Fruit fly (Drosophila melanogaster) whole organism, embryonic: ENCODE measurements around the gene Tnpo.

Experiments
- Ada2b ChIP-seq: fragments of 200-800 bp; sonication (Bioruptor generic); IDR thresholded peaks from 2 replicates; pipeline ENCODE4 v1.3.6; 2022; ENCODE audit warnings: missing biosample characterization, missing genetic modification characterization
- Aef1 ChIP-seq: fragments of 200-800 bp; sonication (Bioruptor generic); IDR thresholded peaks from 3 replicates; pipeline ENCODE4 v1.3.6; 2022; ENCODE audit warnings: missing biosample characterization, missing genetic modification characterization
- Asciz ChIP-seq: fragments of 200-800 bp; sonication (Bioruptor generic); optimal IDR thresholded peaks from 2 replicates; lab custom pipeline; 2017; ENCODE audit warnings: missing biosample characterization, mild to moderate bottlenecking, missing genetic modification characterization, missing genetic modification reagents
- CG10267 ChIP-seq: fragments of 200-800 bp; sonication (Bioruptor generic); optimal IDR thresholded peaks from 2 replicates; lab custom pipeline; 2018; ENCODE audit warnings: missing biosample characterization, mild to moderate bottlenecking, missing genetic modification characterization, moderate library complexity
- CG11695 ChIP-seq: fragments of 200-800 bp; sonication (Bioruptor generic); IDR thresholded peaks from 3 replicates; pipeline ENCODE4 v1.3.6; 2022; ENCODE audit warnings: missing biosample characterization, missing genetic modification characterization
- CG12155 ChIP-seq: fragments of 200-800 bp; sonication (Bioruptor generic); optimal IDR thresholded peaks from 3 replicates; lab custom pipeline; 2016; ENCODE audit warnings: missing biosample characterization, missing genetic modification characterization
- CG15011 ChIP-seq: fragments of 200-800 bp; sonication (Bioruptor generic); optimal IDR thresholded peaks from 3 replicates; lab custom pipeline; 2018; ENCODE audit warnings: missing biosample characterization, mild to moderate bottlenecking, missing genetic modification characterization
- CG15479 ChIP-seq: fragments of 200-800 bp; sonication (Bioruptor generic); optimal IDR thresholded peaks from 3 replicates; lab custom pipeline; 2019; ENCODE audit warnings: missing biosample characterization, mild to moderate bottlenecking, missing genetic modification characterization, moderate library complexity
- CG1602 ChIP-seq: fragments of 200-800 bp; sonication (Bioruptor generic); optimal IDR thresholded peaks from 3 replicates; lab custom pipeline; 2016; ENCODE audit warnings: missing biosample characterization, missing genetic modification characterization
- CG17359 ChIP-seq: fragments of 200-800 bp; sonication (Bioruptor generic); optimal IDR thresholded peaks from 3 replicates; lab custom pipeline; 2018; ENCODE audit warnings: missing biosample characterization, mild to moderate bottlenecking, missing genetic modification characterization, moderate library complexity
- CG17361 ChIP-seq: fragments of 200-800 bp; sonication (Bioruptor generic); IDR thresholded peaks from 3 replicates; pipeline ENCODE4 v1.3.6; 2022; ENCODE audit warnings: missing biosample characterization, missing genetic modification characterization
- CG17829 ChIP-seq: fragments of 200-800 bp; optimal IDR thresholded peaks from 2 replicates; lab custom pipeline; 2019; ENCODE audit warnings: missing biosample characterization, mild to moderate bottlenecking, missing genetic modification characterization, moderate library complexity
- CG18619 ChIP-seq: fragments of 200-800 bp; sonication (Bioruptor generic); optimal IDR thresholded peaks from 3 replicates; lab custom pipeline; 2017; ENCODE audit warnings: missing biosample characterization, mild to moderate bottlenecking, missing genetic modification characterization
- CG4424 ChIP-seq: fragments of 200-800 bp; sonication (Bioruptor generic); optimal IDR thresholded peaks from 3 replicates; lab custom pipeline; 2016; ENCODE audit warnings: missing biosample characterization, missing genetic modification characterization
- CG4730 ChIP-seq: fragments of 200-800 bp; sonication (Bioruptor generic); IDR thresholded peaks from 2 replicates; pipeline ENCODE4 v1.3.6; 2022; ENCODE audit warnings: missing biosample characterization, missing genetic modification characterization
- CG6254 ChIP-seq: fragments of 200-800 bp; sonication (Bioruptor generic); optimal IDR thresholded peaks from 3 replicates; lab custom pipeline; 2017; ENCODE audit warnings: mild to moderate bottlenecking, missing biosample characterization, missing genetic modification reagents, missing genetic modification characterization
- CG6272 ChIP-seq: fragments of 200-800 bp; sonication (Bioruptor generic); IDR thresholded peaks from 2 replicates; pipeline ENCODE4 v1.3.6; 2022; ENCODE audit warnings: missing biosample characterization, missing genetic modification characterization
- CG6854 ChIP-seq: fragments of 200-800 bp; sonication (Bioruptor generic); optimal IDR thresholded peaks from 3 replicates; lab custom pipeline; 2017; ENCODE audit warnings: missing biosample characterization, mild to moderate bottlenecking, missing genetic modification characterization
- CG8478 ChIP-seq: fragments of >200 bp; optimal IDR thresholded peaks from 2 replicates; lab custom pipeline; 2018
- Dek ChIP-seq: fragments of 200-800 bp; sonication (Bioruptor generic); optimal IDR thresholded peaks from 3 replicates; lab custom pipeline; 2019; ENCODE audit warnings: missing biosample characterization, mild to moderate bottlenecking, missing genetic modification characterization, moderate library complexity
- Drgx ChIP-seq: fragments of 200-800 bp; sonication (Bioruptor generic); IDR thresholded peaks from 2 replicates; pipeline ENCODE4 v1.3.6; 2022; ENCODE audit warnings: missing biosample characterization, missing genetic modification characterization
- H15 ChIP-seq: fragments of 200-800 bp; sonication (Bioruptor generic); IDR thresholded peaks from 3 replicates; pipeline ENCODE4 v1.3.6; 2022; ENCODE audit warnings: missing biosample characterization, missing genetic modification characterization
- Hmr ChIP-seq: fragments of 200-800 bp; sonication (Bioruptor generic); optimal IDR thresholded peaks from 3 replicates; lab custom pipeline; 2017; ENCODE audit warnings: mild to moderate bottlenecking, missing biosample characterization, missing genetic modification reagents, missing genetic modification characterization
- Hr51 ChIP-seq, 2 experiments: fragments of 200-800 bp; sonication (Bioruptor generic); optimal IDR thresholded peaks; 2 replicates in 1 of 2; 3 replicates in 1 of 2; lab custom pipeline; 2016 to 2018; ENCODE audit warnings: missing biosample characterization in 2 of 2, missing genetic modification characterization in 2 of 2, mild to moderate bottlenecking in 1 of 2, moderate library complexity in 1 of 2
- Kr ChIP-seq: fragments of 200-800 bp; sonication (Bioruptor generic); optimal IDR thresholded peaks from 2 replicates; lab custom pipeline; 2017; ENCODE audit warnings: missing biosample characterization, mild to moderate bottlenecking, missing genetic modification characterization
- Max ChIP-seq: fragments of 200-800 bp; sonication (Bioruptor generic); optimal IDR thresholded peaks from 2 replicates; lab custom pipeline; 2016; ENCODE audit warnings: missing biosample characterization, mild to moderate bottlenecking, missing genetic modification characterization
- Meics ChIP-seq: fragments of 200-800 bp; sonication (Bioruptor generic); optimal IDR thresholded peaks from 2 replicates; lab custom pipeline; 2017; ENCODE audit warnings: missing biosample characterization, mild to moderate bottlenecking, missing genetic modification characterization
- Oaz ChIP-seq: fragments of 200-800 bp; sonication (Bioruptor generic); IDR thresholded peaks from 2 replicates; pipeline ENCODE4 v1.3.6; 2022; ENCODE audit warnings: missing biosample characterization, missing genetic modification characterization
- Rfx ChIP-seq: fragments of 200-800 bp; sonication (Bioruptor generic); IDR thresholded peaks from 2 replicates; pipeline ENCODE4 v1.3.6; 2022; ENCODE audit warnings: missing biosample characterization, missing genetic modification characterization
- Vsx1 ChIP-seq: fragments of 200-800 bp; sonication (Bioruptor generic); optimal IDR thresholded peaks from 2 replicates; lab custom pipeline; 2017; ENCODE audit warnings: missing biosample characterization, mild to moderate bottlenecking, missing genetic modification characterization, missing genetic modification reagents
- YL-1 ChIP-seq: fragments of 200-800 bp; sonication (Bioruptor generic); optimal IDR thresholded peaks from 3 replicates; lab custom pipeline; 2017; ENCODE audit warnings: missing biosample characterization, mild to moderate bottlenecking, missing genetic modification characterization
- ash1 ChIP-seq: fragments of 200-800 bp; sonication (Bioruptor generic); optimal IDR thresholded peaks from 2 replicates; lab custom pipeline; 2018; ENCODE audit warnings: missing biosample characterization, mild to moderate bottlenecking, missing genetic modification characterization
- bigmax ChIP-seq: fragments of 200-800 bp; sonication (Bioruptor generic); optimal IDR thresholded peaks from 2 replicates; lab custom pipeline; 2018; ENCODE audit warnings: missing biosample characterization, mild to moderate bottlenecking, missing genetic modification characterization
- bsh ChIP-seq, 2 experiments: fragments of 200-800 bp; sonication (Bioruptor generic); optimal IDR thresholded peaks; 2 replicates each; lab custom pipeline; 2017 to 2018; ENCODE audit warnings: mild to moderate bottlenecking in 2 of 2, missing biosample characterization in 2 of 2, missing genetic modification characterization in 2 of 2, moderate library complexity in 1 of 2
- cato ChIP-seq: fragments of 200-800 bp; sonication (Bioruptor generic); optimal IDR thresholded peaks from 2 replicates; lab custom pipeline; 2016; ENCODE audit warnings: missing biosample characterization, missing genetic modification characterization, borderline replicate concordance
- gem ChIP-seq: fragments of 200-800 bp; sonication (Bioruptor generic); optimal IDR thresholded peaks from 2 replicates; lab custom pipeline; 2019; ENCODE audit warnings: missing biosample characterization, mild to moderate bottlenecking, missing genetic modification characterization, moderate library complexity
- her ChIP-seq: fragments of 200-800 bp; sonication (Bioruptor generic); optimal IDR thresholded peaks from 2 replicates; lab custom pipeline; 2016; ENCODE audit warnings: missing biosample characterization, missing genetic modification characterization
- insv ChIP-seq, 2 experiments: fragments of 200-800 bp; sonication (Bioruptor generic); optimal IDR thresholded peaks; 3 replicates each; lab custom pipeline; 2016 to 2018; ENCODE audit warnings: missing biosample characterization in 2 of 2, missing genetic modification characterization in 2 of 2
- jigr1 ChIP-seq: fragments of 200-800 bp; sonication (Bioruptor generic); IDR thresholded peaks from 3 replicates; pipeline ENCODE4 v1.3.6; 2022; ENCODE audit warnings: missing biosample characterization, missing genetic modification characterization
- lab ChIP-seq: fragments of 200-800 bp; sonication (Bioruptor generic); optimal IDR thresholded peaks from 3 replicates; lab custom pipeline; 2017; ENCODE audit warnings: missing biosample characterization, missing genetic modification characterization, mild to moderate bottlenecking, moderate library complexity, missing genetic modification reagents
- lmd ChIP-seq: fragments of 200-800 bp; sonication (Bioruptor generic); IDR thresholded peaks from 2 replicates; pipeline ENCODE4 v1.3.6; 2022; ENCODE audit warnings: missing biosample characterization, missing genetic modification characterization
- maf-S ChIP-seq: fragments of 200-800 bp; sonication (Bioruptor generic); optimal IDR thresholded peaks from 2 replicates; lab custom pipeline; 2016; ENCODE audit warnings: missing biosample characterization, missing genetic modification characterization
- nmo ChIP-seq: fragments of 200-800 bp; sonication (Bioruptor generic); optimal IDR thresholded peaks from 2 replicates; lab custom pipeline; 2018; ENCODE audit warnings: missing biosample characterization, mild to moderate bottlenecking, missing genetic modification characterization, moderate library complexity
- prd ChIP-seq, 3 experiments: fragments of >200 bp in 2 of 3; fragments of 200-800 bp in 1 of 3; sonication (Bioruptor generic) in 1 of 3; optimal IDR thresholded peaks in 2 of 3; IDR thresholded peaks in 1 of 3; 2 replicates in 2 of 3; 3 replicates in 1 of 3; pipeline versions ENCODE4 v1.3.6 to Lab custom; 2017 to 2022; ENCODE audit warnings: missing biosample characterization in 1 of 3, missing genetic modification characterization in 1 of 3
- salm ChIP-seq: fragments of 200-800 bp; sonication (Bioruptor generic); optimal IDR thresholded peaks from 2 replicates; lab custom pipeline; 2018; ENCODE audit warnings: missing biosample characterization, mild to moderate bottlenecking, missing genetic modification characterization
- scrt ChIP-seq: fragments of 200-800 bp; sonication (Bioruptor generic); optimal IDR thresholded peaks from 2 replicates; lab custom pipeline; 2018; ENCODE audit warnings: missing biosample characterization, mild to moderate bottlenecking, missing genetic modification characterization, moderate library complexity
- vvl ChIP-seq: fragments of 200-800 bp; sonication (Bioruptor generic); IDR thresholded peaks from 2 replicates; pipeline ENCODE4 v1.3.6; 2022; ENCODE audit warnings: missing biosample characterization, missing genetic modification characterization
- wor ChIP-seq: fragments of 200-800 bp; sonication (Bioruptor generic); IDR thresholded peaks from 2 replicates; pipeline ENCODE4 v1.3.6; 2022; ENCODE audit warnings: missing biosample characterization, missing genetic modification characterization

The Tnpo gene

dm6 chr3L:6157327-6158032 lies 35.8 kb upstream of the Tnpo start, which contains the start of gene CG13297 (continued):
- TF ChIP-seq CG1602 = peak; percentile 13
- TF ChIP-seq salm (tag; lab: Kevin White, UChicago) = peak; percentile 18
- TF ChIP-seq Hmr (GFP tag; lab: Kevin White, UChicago) = peak; percentile 6
- no peak for TF ChIP-seq bsh (GFP tag; optimal IDR thresholded peaks at IDR 0.05; lab: Kevin White, UChicago)
- TF ChIP-seq CG15011 (GFP tag; lab: Kevin White, UChicago) = no peak
- peak; percentile 1 for TF ChIP-seq cato
- no peak for TF ChIP-seq prd (optimal IDR thresholded peaks at IDR 0.05; lab: Kevin White, UChicago)
- TF ChIP-seq prd (GFP tag; IDR thresholded peaks at IDR 0.05; lab: Robert Waterston, UW) = peak; percentile 59; the same call in 2 of the 3 replicates
- TF ChIP-seq wor (GFP tag; lab: Robert Waterston, UW) = peak; percentile 58; the same call in 1 of the 2 replicates
- peak; percentile 0 for TF ChIP-seq CG12155
- peak; percentile 37; the same call in 1 of the 2 replicates for TF ChIP-seq Drgx (GFP tag; lab: Robert Waterston, UW)
- TF ChIP-seq maf-S (GFP tag; lab: Kevin White, UChicago) = no peak
- peak; percentile 12 for TF ChIP-seq CG6254 (GFP tag; lab: Kevin White, UChicago)
- no peak for TF ChIP-seq CG6272 (GFP tag; lab: Robert Waterston, UW)
- TF ChIP-seq bigmax (GFP tag; lab: Kevin White, UChicago) = no peak
- TF ChIP-seq lmd = peak; percentile 50; the same call in 1 of the 2 replicates
- TF ChIP-seq CG4424 (GFP tag; lab: Kevin White, UChicago) = peak; percentile 41
- TF ChIP-seq Vsx1 = peak; percentile 46
- no peak for TF ChIP-seq insv (GFP tag; optimal IDR thresholded peaks at IDR 0.05; lab: Kevin White, UChicago)
- peak in 1 of 2 experiments; percentile 84 for TF ChIP-seq Hr51 (GFP tag; optimal IDR thresholded peaks at IDR 0.05; lab: Kevin White, UChicago)
- peak; percentile 26 for TF ChIP-seq scrt (GFP tag; lab: Kevin White, UChicago)
- no peak for TF ChIP-seq Kr
- TF ChIP-seq YL-1 = no peak
- no peak for TF ChIP-seq CG8478 (lab: Kevin White, UChicago)
- no peak for TF ChIP-seq Oaz (GFP tag; lab: Robert Waterston, UW)
- peak; percentile 61 for TF ChIP-seq CG17829 (tag; lab: Kevin White, UChicago)
- 0 out of 2 replicates have a peak, but pooled peaks have one; percentile 30 for TF ChIP-seq Ada2b
- no peak for TF ChIP-seq ash1
- peak; percentile 73 for TF ChIP-seq CG17361 (GFP tag; lab: Robert Waterston, UW)
- TF ChIP-seq Dek = peak; percentile 22
- peak; percentile 64 for TF ChIP-seq Asciz (GFP tag; lab: Kevin White, UChicago)
- TF ChIP-seq CG15479 (GFP tag; lab: Kevin White, UChicago) = no peak
- no peak for TF ChIP-seq CG18619 (GFP tag; lab: Kevin White, UChicago)
- peak; percentile 76 for TF ChIP-seq CG11695 (GFP tag; lab: Robert Waterston, UW)
- 0 out of 2 replicates have a peak, but pooled peaks have one; percentile 22 for TF ChIP-seq Rfx (GFP tag; lab: Robert Waterston, UW)
- no peak for TF ChIP-seq CG6854 (GFP tag; lab: Kevin White, UChicago)
- TF ChIP-seq CG4730 (GFP tag; lab: Robert Waterston, UW) = peak; percentile 40; the same call in 1 of the 2 replicates
- peak; percentile 42 for TF ChIP-seq Meics (GFP tag; lab: Kevin White, UChicago)
- peak; percentile 66 for TF ChIP-seq vvl (GFP tag; lab: Robert Waterston, UW)
- TF ChIP-seq her (GFP tag; lab: Kevin White, UChicago) = no peak
- peak; percentile 45; the same call in 1 of the 3 replicates for TF ChIP-seq jigr1 (GFP tag; lab: Robert Waterston, UW)
- TF ChIP-seq lab (GFP tag; lab: Kevin White, UChicago) = peak; percentile 26
- TF ChIP-seq nmo (GFP tag; lab: Kevin White, UChicago) = peak; percentile 66
- TF ChIP-seq Aef1 (GFP tag; lab: Robert Waterston, UW) = peak; percentile 48; the same call in 2 of the 3 replicates
- TF ChIP-seq gem (tag; lab: Kevin White, UChicago) = peak; percentile 74
- TF ChIP-seq H15 (GFP tag; lab: Robert Waterston, UW) = peak; percentile 36; the same call in 2 of the 3 replicates
- peak; percentile 50 for TF ChIP-seq CG10267 (tag; lab: Kevin White, UChicago)
- peak; percentile 68 for TF ChIP-seq CG17359 (tag; lab: Kevin White, UChicago)
- peak; percentile 19 for TF ChIP-seq Max (GFP tag; lab: Kevin White, UChicago)
